Worm (Caenorhabditis elegans): ENCODE data around the gene AC7.3.

DNA sequence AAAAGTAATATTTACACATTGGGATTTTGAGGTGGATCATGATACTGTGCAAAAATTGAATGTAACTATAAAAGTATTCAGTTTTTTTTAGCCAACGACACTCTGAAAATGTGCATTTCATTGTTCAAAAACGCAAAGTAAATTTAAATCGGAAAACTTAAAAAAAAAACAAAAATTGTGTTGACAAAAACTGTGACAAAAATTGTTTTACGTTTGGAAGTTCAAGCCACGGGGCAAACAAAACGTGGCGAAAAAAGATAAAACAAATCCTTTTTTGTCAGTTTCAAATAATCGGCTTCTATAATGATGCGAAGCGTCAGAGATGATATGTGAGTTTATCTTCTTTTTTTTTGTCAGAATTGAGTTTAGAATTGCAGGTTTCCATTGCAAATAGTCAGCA, at the start of gene AC7.3:
- no peak for TF ChIP-seq ZK546.5 (tag; optimal IDR thresholded peaks at IDR 0.05)
- no peak for TF ChIP-seq mes-2 (tag; optimal IDR thresholded peaks at IDR 0.05; ENCODE audit: poor library complexity, severe bottlenecking)
- no peak for TF ChIP-seq vab-7 (GFP tag; IDR thresholded peaks at IDR 0.05)
- TF ChIP-seq ama-1 (optimal IDR thresholded peaks at IDR 0.05) = no peak
- TF ChIP-seq nhr-25 (tag; optimal IDR thresholded peaks at IDR 0.05; ENCODE audit: borderline replicate concordance, insufficient read depth) = no peak
- no peak for TF ChIP-seq daf-12 (tag; optimal IDR thresholded peaks at IDR 0.05)
- no peak for TF ChIP-seq egl-43 (GFP tag; IDR thresholded peaks at IDR 0.05)
- no peak for TF ChIP-seq skn-1 (tag; optimal IDR thresholded peaks at IDR 0.05)
- TF ChIP-seq unc-62 (GFP tag; optimal IDR thresholded peaks at IDR 0.05 in 1 of 2) = no peak
- no peak for TF ChIP-seq unc-62 (tag; optimal IDR thresholded peaks at IDR 0.05)
- no peak for TF ChIP-seq lsy-2 (tag; optimal IDR thresholded peaks at IDR 0.05)
- TF ChIP-seq mdt-29 (GFP tag; IDR thresholded peaks at IDR 0.05) = no peak
- no peak for TF ChIP-seq aly-2 (tag; optimal IDR thresholded peaks at IDR 0.05)
- no peak for TF ChIP-seq pha-4 (GFP tag; IDR thresholded peaks at IDR 0.05)
- no peak for TF ChIP-seq pha-4 (tag; optimal IDR thresholded peaks at IDR 0.05)
- TF ChIP-seq ztf-11 (tag; optimal IDR thresholded peaks at IDR 0.05) = no peak
